Worm (Caenorhabditis elegans) whole organism, midembryonic: ENCODE measurements around the gene lgc-28.
A peak's percentile ranks its signal among the peaks of the same experiment; 100 is the strongest.
"Not testable (repeated sequence)": the region's sequence is repeated elsewhere in the genome, so short reads cannot be mapped to it uniquely, and the experiment has no call there.

Source experiments
- T22C8.4 ChIP-seq: fragments of 200-800 bp; sonication (Bioruptor generic); IDR thresholded peaks from 2 replicates; pipeline ENCODE4 v1.3.6; 2022; ENCODE audit warnings: missing genetic modification characterization, missing compliant biosample characterization
- cog-1 ChIP-seq: sonication (generic microtip); optimal IDR thresholded peaks from 2 replicates; lab custom pipeline; 2016; ENCODE audit warnings: missing genetic modification characterization, missing compliant biosample characterization
- flt-1 ChIP-seq: fragments of 200-800 bp; sonication (Bioruptor generic); IDR thresholded peaks from 2 replicates; pipeline ENCODE4 v1.3.6; 2022; ENCODE audit warnings: missing genetic modification characterization, missing compliant biosample characterization
- klf-2 ChIP-seq: fragments of 200-800 bp; sonication (Bioruptor generic); conservative IDR thresholded peaks from 2 replicates; pipeline ENCODE4 v1.3.6; 2022; ENCODE audit warnings: missing genetic modification reagents, missing genetic modification characterization, missing compliant biosample characterization
- med-1 ChIP-seq: sonication (generic microtip); optimal IDR thresholded peaks from 2 replicates; lab custom pipeline; 2017; ENCODE audit warnings: missing genetic modification characterization, mild to moderate bottlenecking, missing compliant biosample characterization, antibody characterized with exemption, missing genetic modification reagents; ENCODE audit not compliant: insufficient read depth
- ref-1 ChIP-seq: fragments of 200-800 bp; sonication (Bioruptor generic); conservative IDR thresholded peaks from 2 replicates; pipeline ENCODE4 v1.3.6; 2022; ENCODE audit warnings: missing genetic modification reagents, missing genetic modification characterization, missing compliant biosample characterization
- tab-1 ChIP-seq: fragments of 200-800 bp; sonication (Bioruptor generic); IDR thresholded peaks from 2 replicates; pipeline ENCODE4 v1.3.6; 2022; ENCODE audit warnings: missing genetic modification characterization, missing compliant biosample characterization
- ztf-23 ChIP-seq: fragments of 200-800 bp; sonication (Bioruptor generic); IDR thresholded peaks from 2 replicates; pipeline ENCODE4 v1.3.6; 2022; ENCODE audit warnings: missing genetic modification reagents, missing genetic modification characterization, missing compliant biosample characterization
- ztf-29 ChIP-seq: fragments of 200-800 bp; sonication (Bioruptor generic); IDR thresholded peaks from 2 replicates; pipeline ENCODE4 v1.3.6; 2022; ENCODE audit warnings: missing genetic modification reagents, missing genetic modification characterization, missing compliant biosample characterization

lgc-28 gene

ce11 chrII:2610202-2610912 lies 14.5 kb upstream of the lgc-28 start, which contains the start of gene sri-38:
Gene sri-38, plus strand, starts transcription at chrII:2610862.
- TF ChIP-seq klf-2 (GFP tag; lab: Robert Waterston, UW) (no peak), med-1 (GFP tag; lab: Kevin White, UChicago) (no peak), flt-1 (no peak), ztf-23 (GFP tag; lab: Robert Waterston, UW) (no peak), ref-1 (GFP tag; lab: Robert Waterston, UW) (no peak), T22C8.4 (GFP tag; lab: Robert Waterston, UW) (no peak), ztf-29 (no peak), tab-1 (GFP tag; lab: Robert Waterston, UW) (no peak), cog-1 (tag; lab: Kevin White, UChicago) (no peak)

- no peak for TF ChIP-seq ztf-23 (GFP tag; lab: Robert Waterston, UW)
- TF ChIP-seq tab-1 (GFP tag; lab: Robert Waterston, UW): no peak
- TF ChIP-seq med-1 (GFP tag; lab: Kevin White, UChicago): no peak
- peak; percentile 38; the same call in 1 of the 2 replicates for TF ChIP-seq ztf-29
- TF ChIP-seq T22C8.4 (GFP tag; lab: Robert Waterston, UW): no peak
- no peak for TF ChIP-seq klf-2 (GFP tag; lab: Robert Waterston, UW)
Observed at ce11 chrII:2611009-2611408, 13.9 kb upstream of the lgc-28 start.

ce11 chrII:2612278-2612677 lies 12.6 kb upstream of the lgc-28 start, which contains the start of gene D2062.13:
Gene D2062.13, plus strand, starts transcription at chrII:2612578.
- not testable (repeated sequence) for TF ChIP-seq flt-1; ztf-29; ref-1 (GFP tag; lab: Robert Waterston, UW)

- not testable (repeated sequence) for TF ChIP-seq ztf-29; flt-1; T22C8.4 (GFP tag; lab: Robert Waterston, UW)
Observed at ce11 chrII:2616634-2617033, 8.3 kb upstream of the lgc-28 start, which contains the start of gene msrp-5. Gene msrp-5, plus strand, starts transcription at chrII:2616934.

ce11 chrII:2619148-2619547 lies 5.7 kb upstream of the lgc-28 start, which contains the start of gene msrp-6:
Gene msrp-6, plus strand, starts transcription at chrII:2619448.
- TF ChIP-seq cog-1 (tag; lab: Kevin White, UChicago); klf-2 (GFP tag; lab: Robert Waterston, UW); ref-1 (GFP tag; lab: Robert Waterston, UW): not testable (repeated sequence)

- TF ChIP-seq ztf-29: no peak
- no peak for TF ChIP-seq cog-1 (tag; lab: Kevin White, UChicago)
- TF ChIP-seq klf-2 (GFP tag; lab: Robert Waterston, UW): no peak
- TF ChIP-seq tab-1 (GFP tag; lab: Robert Waterston, UW): no peak
- no peak for TF ChIP-seq T22C8.4 (GFP tag; lab: Robert Waterston, UW)
- no peak for TF ChIP-seq ref-1 (GFP tag; lab: Robert Waterston, UW)
- no peak for TF ChIP-seq med-1 (GFP tag; lab: Kevin White, UChicago)
- TF ChIP-seq ztf-23 (GFP tag; lab: Robert Waterston, UW): no peak
- TF ChIP-seq flt-1: no peak
Observed at ce11 chrII:2622480-2622879, 2.4 kb upstream of the lgc-28 start, which contains the start of gene D2062.5. Gene D2062.5, plus strand, starts transcription at chrII:2622780.

ce11 chrII:2622936-2623452 lies 1.9 kb upstream of the lgc-28 start, which contains the start of gene D2062.4:
Gene D2062.4, plus strand, starts transcription at chrII:2623402.
- peak; percentile 53; the same call in 1 of the 2 replicates for TF ChIP-seq T22C8.4 (GFP tag; lab: Robert Waterston, UW)

ce11 chrII:2627154-2627799 lies 2.4 kb downstream of the lgc-28 start, which contains the start of gene sri-71:
Gene sri-71, plus strand, starts transcription at chrII:2627749.
- TF ChIP-seq ref-1 (GFP tag; lab: Robert Waterston, UW): no peak
- TF ChIP-seq klf-2 (GFP tag; lab: Robert Waterston, UW): no peak
- TF ChIP-seq T22C8.4 (GFP tag; lab: Robert Waterston, UW): no peak
- no peak for TF ChIP-seq cog-1 (tag; lab: Kevin White, UChicago)
- no peak for TF ChIP-seq med-1 (GFP tag; lab: Kevin White, UChicago)
- TF ChIP-seq ztf-29: no peak
- TF ChIP-seq ztf-23 (GFP tag; lab: Robert Waterston, UW): no peak
- TF ChIP-seq flt-1: no peak
- TF ChIP-seq tab-1 (GFP tag; lab: Robert Waterston, UW): no peak

ce11 chrII:2628401-2628800 lies 3.5 kb downstream of the lgc-28 start:
- TF ChIP-seq flt-1: peak; percentile 44; the same call in 1 of the 2 replicates
- TF ChIP-seq ztf-23 (GFP tag; lab: Robert Waterston, UW): no peak

ce11 chrII:2629270-2629669 lies 4.4 kb downstream of the lgc-28 start, which contains the start of gene sri-37:
Gene sri-37, plus strand, starts transcription at chrII:2629570.
- TF ChIP-seq flt-1: no peak
- no peak for TF ChIP-seq ztf-23 (GFP tag; lab: Robert Waterston, UW)
